Worm (Caenorhabditis elegans) whole organism, mixed stage, embryonic: ENCODE data around the gene fbxb-114.
A peak's percentile ranks its signal among the peaks of the same experiment; 100 is the strongest.

Source experiments
- M03D4.4 ChIP-seq: sonication (generic microtip); optimal IDR thresholded peaks from 2 replicates; lab custom pipeline; 2017; ENCODE audit warnings: mild to moderate bottlenecking, missing genetic modification characterization, missing compliant biosample characterization
- bed-3 ChIP-seq: fragments of 200-800 bp; sonication (Bioruptor generic); optimal IDR thresholded peaks from 3 replicates; lab custom pipeline; 2018; ENCODE audit warnings: mild to moderate bottlenecking, missing genetic modification characterization, moderate library complexity, missing compliant biosample characterization
- blmp-1 ChIP-seq: fragments of 150-350 bp; optimal IDR thresholded peaks from 2 replicates; lab custom pipeline; 2014; ENCODE audit warnings: missing biosample characterization, missing genetic modification characterization
- ceh-39 ChIP-seq: fragments of 150-350 bp; optimal IDR thresholded peaks from 2 replicates; lab custom pipeline; 2014; ENCODE audit warnings: missing biosample characterization, missing genetic modification characterization
- ceh-43 ChIP-seq: fragments of 200-800 bp; sonication (Bioruptor generic); optimal IDR thresholded peaks from 2 replicates; lab custom pipeline; 2018; ENCODE audit warnings: mild to moderate bottlenecking, missing genetic modification characterization, moderate library complexity, missing compliant biosample characterization
- ceh-83 ChIP-seq: fragments of 200-800 bp; sonication (Bioruptor generic); optimal IDR thresholded peaks from 2 replicates; lab custom pipeline; 2018; ENCODE audit warnings: mild to moderate bottlenecking, missing genetic modification characterization, missing compliant biosample characterization
- ces-1 ChIP-seq: fragments of 150-350 bp; optimal IDR thresholded peaks from 2 replicates; lab custom pipeline; 2014; ENCODE audit warnings: missing biosample characterization, missing genetic modification reagents, missing genetic modification characterization
- cnd-1 ChIP-seq: fragments of 200-800 bp; sonication (Bioruptor generic); optimal IDR thresholded peaks from 2 replicates; lab custom pipeline; 2018; ENCODE audit warnings: mild to moderate bottlenecking, missing genetic modification characterization, missing compliant biosample characterization
- drap-1 ChIP-seq: fragments of 200-800 bp; sonication (Bioruptor generic); optimal IDR thresholded peaks from 3 replicates; lab custom pipeline; 2018; ENCODE audit warnings: mild to moderate bottlenecking, missing genetic modification characterization, missing compliant biosample characterization
- elt-1 ChIP-seq: sonication (generic microtip); optimal IDR thresholded peaks from 2 replicates; lab custom pipeline; 2017; ENCODE audit warnings: missing genetic modification characterization, mild to moderate bottlenecking, missing compliant biosample characterization, antibody characterized with exemption, moderate library complexity, borderline replicate concordance; ENCODE audit not compliant: insufficient read depth
- elt-3 ChIP-seq: fragments of 150-350 bp; optimal IDR thresholded peaks from 2 replicates; lab custom pipeline; 2014; ENCODE audit warnings: missing biosample characterization, missing genetic modification characterization
- flh-1 ChIP-seq: fragments of 200-800 bp; sonication (Bioruptor generic); optimal IDR thresholded peaks from 2 replicates; lab custom pipeline; 2018; ENCODE audit warnings: mild to moderate bottlenecking, missing genetic modification characterization, moderate library complexity, missing compliant biosample characterization
- ham-2 ChIP-seq: fragments of 200-800 bp; sonication (Bioruptor generic); optimal IDR thresholded peaks from 2 replicates; lab custom pipeline; 2018; ENCODE audit warnings: mild to moderate bottlenecking, missing genetic modification characterization, missing compliant biosample characterization
- lsy-2 ChIP-seq: fragments of 150-350 bp; optimal IDR thresholded peaks from 2 replicates; lab custom pipeline; 2014; ENCODE audit warnings: missing biosample characterization, missing genetic modification characterization
- mab-5 ChIP-seq: fragments of 150-350 bp; optimal IDR thresholded peaks from 2 replicates; lab custom pipeline; 2014; ENCODE audit warnings: missing biosample characterization, missing genetic modification characterization
- mep-1 ChIP-seq: fragments of 150-350 bp; optimal IDR thresholded peaks from 2 replicates; lab custom pipeline; 2017; ENCODE audit warnings: missing biosample characterization, missing genetic modification reagents, missing genetic modification characterization, inconsistent platforms
- mls-2 ChIP-seq: sonication (generic microtip); optimal IDR thresholded peaks from 2 replicates; lab custom pipeline; 2016; ENCODE audit warnings: mild to moderate bottlenecking, missing genetic modification characterization, moderate library complexity, missing compliant biosample characterization
- nhr-2 ChIP-seq: fragments of 150-350 bp; optimal IDR thresholded peaks from 2 replicates; lab custom pipeline; 2014; ENCODE audit warnings: missing biosample characterization, missing genetic modification characterization
- nhr-237 ChIP-seq: fragments of 150-350 bp; optimal IDR thresholded peaks from 2 replicates; lab custom pipeline; 2014; ENCODE audit warnings: missing biosample characterization, missing genetic modification characterization
- nhr-28 ChIP-seq: fragments of 150-350 bp; optimal IDR thresholded peaks from 2 replicates; lab custom pipeline; 2014; ENCODE audit warnings: missing biosample characterization, missing genetic modification characterization
- nhr-76 ChIP-seq: sonication (generic microtip); optimal IDR thresholded peaks from 2 replicates; lab custom pipeline; 2017; ENCODE audit warnings: missing biosample characterization, missing genetic modification characterization
- pha-4 ChIP-seq: fragments of 150-350 bp; optimal IDR thresholded peaks from 2 replicates; lab custom pipeline; 2018; ENCODE audit warnings: missing biosample characterization, missing genetic modification reagents, missing genetic modification characterization
- sem-2 ChIP-seq: fragments of 200-800 bp; sonication (Bioruptor generic); optimal IDR thresholded peaks from 2 replicates; lab custom pipeline; 2018; ENCODE audit warnings: mild to moderate bottlenecking, missing genetic modification characterization, missing compliant biosample characterization
- snpc-4 ChIP-seq: fragments of 150-350 bp; optimal IDR thresholded peaks from 2 replicates; lab custom pipeline; 2014; ENCODE audit warnings: missing biosample characterization, missing genetic modification characterization
- sptf-1 ChIP-seq: sonication (generic microtip); optimal IDR thresholded peaks from 2 replicates; lab custom pipeline; 2017; ENCODE audit warnings: mild to moderate bottlenecking, missing genetic modification characterization, moderate library complexity, missing compliant biosample characterization
- tbx-8 ChIP-seq: fragments of 200-800 bp; sonication (Bioruptor generic); optimal IDR thresholded peaks from 2 replicates; lab custom pipeline; 2018; ENCODE audit warnings: mild to moderate bottlenecking, missing genetic modification characterization, moderate library complexity, missing compliant biosample characterization
- unc-120 ChIP-seq: sonication (generic microtip); optimal IDR thresholded peaks from 2 replicates; lab custom pipeline; 2017; ENCODE audit warnings: missing genetic modification characterization, missing compliant biosample characterization; ENCODE audit not compliant: poor library complexity, severe bottlenecking
- unc-62 ChIP-seq: fragments of 150-350 bp; optimal IDR thresholded peaks from 2 replicates; lab custom pipeline; 2014; ENCODE audit warnings: missing biosample characterization, missing genetic modification reagents, missing genetic modification characterization
- zip-8 ChIP-seq: fragments of 150-350 bp; optimal IDR thresholded peaks from 2 replicates; lab custom pipeline; 2014; ENCODE audit warnings: missing biosample characterization, missing genetic modification characterization
- ztf-11 ChIP-seq: fragments of 150-350 bp; optimal IDR thresholded peaks from 2 replicates; lab custom pipeline; 2014; ENCODE audit warnings: missing biosample characterization, missing genetic modification characterization

The fbxb-114 gene

DNA sequence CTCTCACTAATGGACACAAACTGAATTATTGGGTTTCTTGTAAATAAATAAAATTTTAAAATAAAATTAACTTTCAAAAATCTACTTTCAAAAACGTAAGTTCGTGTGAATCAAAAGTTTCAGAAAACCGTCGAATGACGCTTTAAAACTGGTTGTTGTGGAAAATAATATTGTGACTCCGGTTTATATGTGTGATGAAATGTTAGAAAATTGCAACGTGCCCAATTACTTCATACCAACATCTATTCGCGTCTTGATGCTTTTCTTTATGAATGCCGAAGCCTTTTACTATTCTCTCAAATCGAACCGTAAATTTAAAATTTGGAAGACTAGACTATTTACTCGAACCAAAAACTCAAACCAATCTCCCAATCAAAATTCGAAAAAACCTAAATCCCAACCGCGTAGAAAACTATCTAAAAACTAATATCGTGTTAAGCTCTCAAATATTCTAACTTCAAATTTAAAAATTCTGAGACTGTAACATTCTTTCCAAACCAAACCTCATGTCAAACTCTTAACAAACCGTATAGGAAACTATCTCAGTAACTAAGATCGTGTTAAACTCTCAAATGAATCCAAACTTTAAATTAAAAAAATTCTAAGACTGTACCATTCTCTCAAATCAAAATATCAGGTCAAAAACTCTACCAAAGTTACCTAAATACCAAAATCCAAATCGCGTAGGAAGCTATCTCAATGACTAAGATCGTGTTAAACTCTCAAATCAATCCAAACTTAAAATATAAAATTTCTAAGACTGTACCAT is 9.8 kb downstream of the fbxb-114 start:
- TF ChIP-seq mls-2 (tag; lab: Kevin White, UChicago) (no peak), mep-1 (tag; lab: Kevin White, UChicago) (peak; percentile 27), ceh-43 (GFP tag; lab: Kevin White, UChicago) (no peak), flh-1 (GFP tag; lab: Kevin White, UChicago) (no peak), nhr-2 (tag; lab: Kevin White, UChicago) (no peak), lsy-2 (no peak), pha-4 (tag; lab: Kevin White, UChicago) (peak; percentile 12), ceh-39 (tag; lab: Kevin White, UChicago) (no peak), drap-1 (GFP tag; lab: Kevin White, UChicago) (no peak), mab-5 (tag; lab: Kevin White, UChicago) (no peak), nhr-237 (tag; lab: Kevin White, UChicago) (no peak)

DNA sequence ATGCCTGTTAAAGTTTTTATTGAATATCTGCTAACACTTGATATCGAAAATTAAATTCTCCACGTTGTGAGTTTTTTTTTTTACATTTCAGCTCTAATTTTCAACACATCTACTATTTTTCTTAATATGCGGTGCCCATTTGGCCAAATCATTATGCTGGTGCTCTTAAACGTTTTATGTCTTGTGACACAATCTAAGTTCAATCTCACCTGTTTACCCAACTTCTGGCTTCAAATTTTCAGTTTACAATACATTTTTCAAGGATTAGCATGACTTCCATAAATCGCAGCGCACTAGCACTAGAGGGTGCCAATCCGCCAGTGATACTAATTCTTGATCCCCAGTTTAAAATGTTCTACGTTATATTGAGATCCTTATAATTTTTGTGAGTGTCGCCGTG is 20.7 kb downstream of the fbxb-114 start:
- TF ChIP-seq ceh-43 (GFP tag; lab: Kevin White, UChicago) = no peak
- TF ChIP-seq nhr-237 (tag; lab: Kevin White, UChicago) = no peak
- no peak for TF ChIP-seq nhr-2 (tag; lab: Kevin White, UChicago)
- TF ChIP-seq sptf-1 (tag; lab: Kevin White, UChicago) = no peak
- TF ChIP-seq nhr-28 (tag; lab: Kevin White, UChicago) = no peak
- TF ChIP-seq zip-8 (tag; lab: Kevin White, UChicago) = no peak
- TF ChIP-seq snpc-4 (tag; lab: Kevin White, UChicago) = no peak
- no peak for TF ChIP-seq nhr-76 (tag; lab: Kevin White, UChicago)
- no peak for TF ChIP-seq lsy-2
- TF ChIP-seq flh-1 (GFP tag; lab: Kevin White, UChicago) = no peak
- no peak for TF ChIP-seq elt-1
- no peak for TF ChIP-seq ham-2 (GFP tag; lab: Kevin White, UChicago)
- TF ChIP-seq M03D4.4 (tag; lab: Kevin White, UChicago) = no peak

ce11 chrX:16943934-16944914 is 22.6 kb downstream of the fbxb-114 start:
- TF ChIP-seq ceh-83 (GFP tag; lab: Kevin White, UChicago) (peak; percentile 62), lsy-2 (no peak), drap-1 (GFP tag; lab: Kevin White, UChicago) (peak; percentile 32), ztf-11 (tag; lab: Kevin White, UChicago) (no peak), blmp-1 (tag; lab: Kevin White, UChicago) (no peak), pha-4 (tag; lab: Kevin White, UChicago) (no peak), ces-1 (GFP tag; lab: Kevin White, UChicago) (peak; percentile 42), elt-3 (tag; lab: Kevin White, UChicago) (no peak), zip-8 (tag; lab: Kevin White, UChicago) (no peak), cnd-1 (tag; lab: Kevin White, UChicago) (peak; percentile 26), ceh-39 (tag; lab: Kevin White, UChicago) (peak; percentile 51), sem-2 (GFP tag; lab: Kevin White, UChicago) (peak; percentile 0), tbx-8 (GFP tag; lab: Kevin White, UChicago) (no peak), unc-120 (tag; lab: Kevin White, UChicago) (no peak), nhr-2 (tag; lab: Kevin White, UChicago) (no peak), nhr-28 (tag; lab: Kevin White, UChicago) (no peak), sptf-1 (tag; lab: Kevin White, UChicago) (peak; percentile 57), bed-3 (GFP tag; lab: Kevin White, UChicago) (peak; percentile 49), mls-2 (tag; lab: Kevin White, UChicago) (peak; percentile 30), flh-1 (GFP tag; lab: Kevin White, UChicago) (peak; percentile 37), unc-62 (GFP tag; lab: Kevin White, UChicago) (no peak)
